Worm (Caenorhabditis elegans) whole organism, L4 larva: ENCODE results near the gene F53C3.7.

ENCODE experiments used
- jun-1 ChIP-seq: fragments of 150-350 bp; optimal IDR thresholded peaks from 2 replicates; lab custom pipeline; 2014; ENCODE audit warnings: missing biosample characterization, missing genetic modification reagents, missing genetic modification characterization
- nhr-28 ChIP-seq: fragments of 150-350 bp; optimal IDR thresholded peaks from 2 replicates; lab custom pipeline; 2014; ENCODE audit warnings: missing biosample characterization, missing genetic modification characterization
- nhr-77 ChIP-seq: fragments of 150-350 bp; optimal IDR thresholded peaks from 2 replicates; lab custom pipeline; 2014; ENCODE audit warnings: missing biosample characterization, missing genetic modification characterization
- pha-4 ChIP-seq, 2 experiments: fragments of 150-350 bp in 1 of 2; fragments of 200-800 bp in 1 of 2; sonication (Bioruptor generic) in 1 of 2; IDR thresholded peaks in 1 of 2; optimal IDR thresholded peaks in 1 of 2; 2 replicates each; pipeline versions ENCODE4 v1.3.6 to Lab custom; 2014 to 2022; ENCODE audit warnings: missing genetic modification characterization in 2 of 2, missing genetic modification reagents in 2 of 2, missing biosample characterization in 1 of 2, missing compliant biosample characterization in 1 of 2
- skn-1 ChIP-seq: fragments of 150-350 bp; optimal IDR thresholded peaks from 2 replicates; lab custom pipeline; 2014; ENCODE audit warnings: missing biosample characterization, missing genetic modification characterization
- unc-62 ChIP-seq, 3 experiments: fragments of 150-350 bp in 1 of 3; sonication (generic microtip); optimal IDR thresholded peaks in 2 of 3; peaks in 1 of 3; 1 replicate in 1 of 3; 2 replicates in 2 of 3; lab custom pipeline; 2014 to 2017; ENCODE audit warnings: missing biosample characterization in 3 of 3, missing genetic modification characterization in 3 of 3, missing genetic modification reagents in 3 of 3, missing genotype in 1 of 3

DNA sequence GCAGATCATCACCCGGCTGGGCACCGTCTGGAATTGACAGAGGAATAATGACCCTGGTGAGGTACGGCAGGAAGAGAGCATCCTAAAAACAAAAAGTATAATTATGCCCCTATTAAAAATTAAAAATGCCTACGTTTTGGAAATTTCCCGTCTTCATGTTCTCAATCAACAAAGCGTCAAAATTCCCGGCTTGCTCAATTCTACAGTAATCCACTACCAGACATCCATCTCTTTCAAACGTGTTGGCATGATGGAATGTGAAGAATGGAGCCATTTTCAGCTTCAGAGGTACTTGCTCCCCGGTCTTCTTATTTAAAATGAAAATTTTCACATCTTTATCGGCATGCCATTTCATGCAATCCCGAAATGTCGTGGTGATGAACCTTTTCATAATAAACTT lies 14.4 kb downstream of the F53C3.7 start:
- TF ChIP-seq unc-62 (GFP tag; optimal IDR thresholded peaks at IDR 0.05 in 1 of 2; lab: Kevin White, UChicago) (peak in 1 of 2 experiments; percentile 91), unc-62 (tag; optimal IDR thresholded peaks at IDR 0.05; lab: Kevin White, UChicago) (no peak), jun-1 (tag; lab: Kevin White, UChicago) (no peak), nhr-28 (tag; lab: Kevin White, UChicago) (no peak), pha-4 (GFP tag; IDR thresholded peaks at IDR 0.05; lab: Robert Waterston, UW) (no peak), pha-4 (tag; optimal IDR thresholded peaks at IDR 0.05; lab: Kevin White, UChicago) (no peak), nhr-77 (tag; lab: Kevin White, UChicago) (no peak), skn-1 (no peak)
